Fruit fly (Drosophila melanogaster): ENCODE measurements around the gene CG14551.

Gene CG14551

dm6 chr3R:26012801-26013663 is 49.8 kb downstream of the CG14551 start (continued):
- TF ChIP-seq Fer2 (tag; optimal IDR thresholded peaks at IDR 0.05) (no peak), Sox100B (GFP tag; optimal IDR thresholded peaks at IDR 0.05) (peak; percentile 49), az2 (GFP tag; optimal IDR thresholded peaks at IDR 0.05) (peak; percentile 16), CG18599 (GFP tag; optimal IDR thresholded peaks at IDR 0.05) (peak; percentile 11), zen2 (GFP tag; IDR thresholded peaks at IDR 0.05; ENCODE audit: partially characterized antibody) (no peak), dmrt99B (tag; optimal IDR thresholded peaks at IDR 0.05) (peak; percentile 39), CG4360 (GFP tag; IDR thresholded peaks at IDR 0.05) (peak; percentile 21; the same call in 1 of the 2 replicates), fd3F (GFP tag; optimal IDR thresholded peaks at IDR 0.05) (no peak), lov (optimal IDR thresholded peaks at IDR 0.05) (no peak), lov (GFP tag; IDR thresholded peaks at IDR 0.05) (0 out of 3 replicates have a peak, but pooled peaks have one; percentile 17)

DNA sequence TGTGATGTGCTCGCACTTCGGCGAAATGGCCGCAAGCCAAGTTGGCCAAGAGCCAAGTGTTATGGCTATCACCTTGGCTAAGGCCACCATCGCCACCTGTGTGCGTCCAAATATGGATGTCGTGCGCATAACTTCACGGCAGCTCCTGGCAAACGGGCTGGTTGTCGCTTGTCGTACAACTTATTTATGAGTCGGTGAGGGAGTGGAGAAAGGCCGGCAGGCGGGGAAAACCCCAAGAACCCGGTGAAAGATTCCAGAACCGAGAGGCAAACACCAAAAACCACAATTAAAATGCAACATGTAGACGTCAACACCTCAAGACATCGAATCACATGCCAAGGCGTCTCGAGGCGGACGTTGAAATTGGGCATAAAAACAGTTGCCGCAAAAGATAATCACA is 50.5 kb downstream of the CG14551 start:
- peak; percentile 11 for TF ChIP-seq Med (GFP tag)
- peak; percentile 46 for TF ChIP-seq D (optimal IDR thresholded peaks at IDR 0.05)
- no peak for TF ChIP-seq D (GFP tag; optimal IDR thresholded peaks at IDR 0.05)
- TF ChIP-seq kni (GFP tag; optimal IDR thresholded peaks at IDR 0.05): peak; percentile 53
- peak; percentile 13 for TF ChIP-seq pros (GFP tag; optimal IDR thresholded peaks at IDR 0.05)
- no peak for TF ChIP-seq H2.0 (GFP tag; IDR thresholded peaks at IDR 0.05)
- no peak for TF ChIP-seq lov (optimal IDR thresholded peaks at IDR 0.05)
- TF ChIP-seq lov (GFP tag; IDR thresholded peaks at IDR 0.05): 0 out of 3 replicates have a peak, but pooled peaks have one; percentile 30
- TF ChIP-seq Drgx (GFP tag; IDR thresholded peaks at IDR 0.05): 0 out of 2 replicates have a peak, but pooled peaks have one; percentile 29
- no peak for TF ChIP-seq br (optimal IDR thresholded peaks at IDR 0.05)
- TF ChIP-seq HLHmδ (GFP tag; optimal IDR thresholded peaks at IDR 0.05): peak; percentile 14

DNA sequence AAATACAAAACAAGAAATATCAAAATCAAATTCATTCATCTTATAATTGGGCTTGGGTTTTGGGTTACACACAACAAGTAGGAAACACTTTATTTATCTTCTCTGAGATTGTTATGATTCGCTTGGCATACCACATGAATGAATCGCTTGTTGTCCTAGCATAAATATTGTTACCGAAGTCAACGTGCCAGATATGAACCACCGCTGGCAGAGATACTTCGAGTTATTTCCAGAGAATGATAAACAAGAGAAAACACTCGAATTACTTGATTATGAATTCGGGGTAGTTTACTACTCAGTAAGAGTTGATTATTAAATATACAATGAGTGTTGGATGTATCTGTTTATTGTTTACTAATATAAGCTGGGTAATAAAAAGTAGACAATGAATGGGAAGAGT is 51.3 kb downstream of the CG14551 start:
- TF ChIP-seq CG9797 (GFP tag; optimal IDR thresholded peaks at IDR 0.05) (no peak), Hsf (GFP tag; optimal IDR thresholded peaks at IDR 0.05) (no peak), ap (GFP tag; IDR thresholded peaks at IDR 0.05) (no peak), Adf1 (GFP tag; IDR thresholded peaks at IDR 0.05) (no peak), dmrt11E (tag; optimal IDR thresholded peaks at IDR 0.05) (peak; percentile 66), chinmo (GFP tag; IDR thresholded peaks at IDR 0.05; ENCODE audit: partially characterized antibody) (no peak), Sry-β (GFP tag; optimal IDR thresholded peaks at IDR 0.05) (peak; percentile 9), Sox100B (GFP tag; optimal IDR thresholded peaks at IDR 0.05) (peak; percentile 47), CG4707 (GFP tag; optimal IDR thresholded peaks at IDR 0.05) (peak; percentile 67), bowl (GFP tag; IDR thresholded peaks at IDR 0.05) (no peak), Dp (GFP tag; optimal IDR thresholded peaks at IDR 0.05) (no peak), gcm2 (GFP tag; optimal IDR thresholded peaks at IDR 0.05) (no peak), Awh (GFP tag; IDR thresholded peaks at IDR 0.05) (no peak), bbx (GFP tag; IDR thresholded peaks at IDR 0.05; ENCODE audit: partially characterized antibody) (no peak), usp (GFP tag; optimal IDR thresholded peaks at IDR 0.05) (no peak), TFAM (GFP tag; optimal IDR thresholded peaks at IDR 0.05) (no peak), Dll (GFP tag; IDR thresholded peaks at IDR 0.05; ENCODE audit: partially characterized antibody) (no peak), wek (GFP tag; optimal IDR thresholded peaks at IDR 0.05) (peak; percentile 62), CG13123 (GFP tag; optimal IDR thresholded peaks at IDR 0.05) (peak; percentile 10), CkIIα-i1 (GFP tag; IDR thresholded peaks at IDR 0.05) (no peak), CG11504 (tag; optimal IDR thresholded peaks at IDR 0.05) (peak; percentile 11), CG6791 (GFP tag; IDR thresholded peaks at IDR 0.05; ENCODE audit: partially characterized antibody) (no peak), CG13424 (tag; optimal IDR thresholded peaks at IDR 0.05) (peak; percentile 26), CG7786 (GFP tag; optimal IDR thresholded peaks at IDR 0.05) (no peak), danr (GFP tag; IDR thresholded peaks at IDR 0.05) (no peak), Pdp1 (GFP tag; optimal IDR thresholded peaks at IDR 0.05) (peak in 1 of 2 experiments; percentile 50), kni (GFP tag; optimal IDR thresholded peaks at IDR 0.05) (peak; percentile 18), HHEX (GFP tag; optimal IDR thresholded peaks at IDR 0.05) (peak; percentile 37), Oli (tag; optimal IDR thresholded peaks at IDR 0.05) (no peak)

Data from whole organism, embryonic.